Fruit fly (Drosophila melanogaster) whole organism, embryonic: Measurements from ENCODE around the gene tw.

Experiments used
- CG8388 ChIP-seq: fragments of 200-800 bp; sonication (Bioruptor generic); optimal IDR thresholded peaks from 2 replicates; lab custom pipeline; 2019; ENCODE audit warnings: missing biosample characterization, mild to moderate bottlenecking, missing genetic modification characterization, moderate library complexity
- Gug ChIP-seq: fragments of 200-800 bp; sonication (Bioruptor generic); IDR thresholded peaks from 4 replicates; pipeline ENCODE4 v1.3.6; 2022; ENCODE audit warnings: missing biosample characterization, missing genetic modification characterization
- HLH4C ChIP-seq: fragments of 200-800 bp; sonication (Bioruptor generic); IDR thresholded peaks from 3 replicates; pipeline ENCODE4 v1.3.6; 2022; ENCODE audit warnings: missing biosample characterization, missing genetic modification characterization; ENCODE audit not compliant: partially characterized antibody
- ewg ChIP-seq: fragments of 200-800 bp; sonication (Bioruptor generic); optimal IDR thresholded peaks from 3 replicates; lab custom pipeline; 2017; ENCODE audit warnings: mild to moderate bottlenecking, missing biosample characterization, missing genetic modification reagents, missing genetic modification characterization
- tgo ChIP-seq: fragments of 200-800 bp; sonication (Bioruptor generic); IDR thresholded peaks from 3 replicates; pipeline ENCODE4 v1.3.6; 2022; ENCODE audit warnings: missing biosample characterization, missing genetic modification characterization

dm6 chrX:756856-757255 lies 27.7 kb upstream of the tw start:
- TF ChIP-seq tgo, result no peak
- no peak for TF ChIP-seq ewg (GFP tag; lab: Kevin White, UChicago)
- TF ChIP-seq CG8388 (GFP tag; lab: Kevin White, UChicago), result no peak
- TF ChIP-seq HLH4C, result no peak
- TF ChIP-seq Gug (GFP tag; lab: Robert Waterston, UW), result no peak
